Worm (Caenorhabditis elegans) whole organism, L3 larva: ENCODE results near the gene R13A1.3.
"Not testable (repeated sequence)": the region's sequence is repeated elsewhere in the genome, so short reads cannot be mapped to it uniquely, and the experiment has no call there.

ENCODE experiments used
- ceh-9 ChIP-seq: sonication (generic microtip); optimal IDR thresholded peaks from 2 replicates; lab custom pipeline; 2018; ENCODE audit warnings: missing biosample characterization, missing genetic modification characterization
- egl-5 ChIP-seq: fragments of 150-350 bp; optimal IDR thresholded peaks from 2 replicates; lab custom pipeline; 2017; ENCODE audit warnings: missing biosample characterization, missing genetic modification reagents, missing genetic modification characterization, inconsistent platforms
- elt-1 ChIP-seq: fragments of 150-350 bp; optimal IDR thresholded peaks from 2 replicates; lab custom pipeline; 2014; ENCODE audit warnings: missing biosample characterization, missing genetic modification characterization
- elt-2 ChIP-seq: sonication (generic microtip); optimal IDR thresholded peaks from 2 replicates; lab custom pipeline; 2016; ENCODE audit warnings: missing genetic modification reagents, mild to moderate bottlenecking, missing genetic modification characterization, missing compliant biosample characterization
- elt-3 ChIP-seq, 3 experiments: fragments of 150-350 bp in 1 of 3; sonication (generic microtip) in 2 of 3; optimal IDR thresholded peaks; 2 replicates in 2 of 3; 4 replicates in 1 of 3; lab custom pipeline; 2014 to 2017; ENCODE audit warnings: missing biosample characterization in 3 of 3, missing genetic modification characterization in 3 of 3
- fkh-10 ChIP-seq: sonication (generic microtip); optimal IDR thresholded peaks from 2 replicates; lab custom pipeline; 2017; ENCODE audit warnings: missing biosample characterization, missing genetic modification reagents, missing genetic modification characterization
- fkh-2 ChIP-seq: fragments of 150-350 bp; optimal IDR thresholded peaks from 2 replicates; lab custom pipeline; 2014; ENCODE audit warnings: missing biosample characterization, missing genetic modification reagents, missing genetic modification characterization
- fos-1 ChIP-seq: fragments of 150-350 bp; optimal IDR thresholded peaks from 2 replicates; lab custom pipeline; 2014; ENCODE audit warnings: missing biosample characterization, missing genetic modification characterization
- hmg-11 ChIP-seq: sonication (generic microtip); optimal IDR thresholded peaks from 2 replicates; lab custom pipeline; 2016; ENCODE audit warnings: missing genetic modification characterization, missing compliant biosample characterization
- jun-1 ChIP-seq: fragments of 150-350 bp; optimal IDR thresholded peaks from 2 replicates; lab custom pipeline; 2014; ENCODE audit warnings: missing biosample characterization, missing genetic modification reagents, missing genetic modification characterization
- lin-15B ChIP-seq: fragments of 150-350 bp; optimal IDR thresholded peaks from 2 replicates; lab custom pipeline; 2014; ENCODE audit warnings: missing biosample characterization, missing genetic modification characterization
- lin-39 ChIP-seq: fragments of 150-350 bp; optimal IDR thresholded peaks from 2 replicates; lab custom pipeline; 2018; ENCODE audit warnings: missing biosample characterization, missing genetic modification reagents, missing genetic modification characterization
- lsy-12 ChIP-seq: sonication (generic microtip); optimal IDR thresholded peaks from 2 replicates; lab custom pipeline; 2016; ENCODE audit warnings: mild to moderate bottlenecking, missing genetic modification characterization, missing compliant biosample characterization
- mdl-1 ChIP-seq: fragments of 150-350 bp; optimal IDR thresholded peaks from 2 replicates; lab custom pipeline; 2014; ENCODE audit warnings: missing biosample characterization, missing genetic modification characterization
- nfya-1 ChIP-seq: sonication (generic microtip); optimal IDR thresholded peaks from 2 replicates; lab custom pipeline; 2017; ENCODE audit warnings: missing genetic modification characterization, mild to moderate bottlenecking, missing compliant biosample characterization, antibody characterized with exemption, moderate library complexity; ENCODE audit not compliant: insufficient read depth
- nhr-23 ChIP-seq: fragments of 150-350 bp; optimal IDR thresholded peaks from 2 replicates; lab custom pipeline; 2014; ENCODE audit warnings: missing biosample characterization, missing genetic modification reagents, missing genetic modification characterization
- nhr-237 ChIP-seq: fragments of 150-350 bp; optimal IDR thresholded peaks from 2 replicates; lab custom pipeline; 2014; ENCODE audit warnings: missing biosample characterization, missing genetic modification characterization
- nhr-43 ChIP-seq: sonication (generic microtip); optimal IDR thresholded peaks from 2 replicates; lab custom pipeline; 2016; ENCODE audit warnings: mild to moderate bottlenecking, missing genetic modification characterization, missing compliant biosample characterization; ENCODE audit not compliant: poor library complexity, severe bottlenecking
- nhr-67 ChIP-seq: fragments of 150-350 bp; optimal IDR thresholded peaks from 2 replicates; lab custom pipeline; 2014; ENCODE audit warnings: missing biosample characterization, missing genetic modification characterization
- nhr-76 ChIP-seq: fragments of 150-350 bp; sonication (generic microtip); optimal IDR thresholded peaks from 5 replicates; lab custom pipeline; 2014; ENCODE audit warnings: missing biosample characterization, missing genetic modification characterization
- pha-4 ChIP-seq: fragments of 150-350 bp; optimal IDR thresholded peaks from 2 replicates; lab custom pipeline; 2014; ENCODE audit warnings: missing biosample characterization, missing genetic modification reagents, missing genetic modification characterization
- pqm-1 ChIP-seq: fragments of 150-350 bp; optimal IDR thresholded peaks from 2 replicates; lab custom pipeline; 2017; ENCODE audit warnings: missing biosample characterization, missing genetic modification characterization, inconsistent platforms
- skn-1 ChIP-seq: fragments of 150-350 bp; optimal IDR thresholded peaks from 2 replicates; lab custom pipeline; 2014; ENCODE audit warnings: missing biosample characterization, missing genetic modification characterization
- tbx-2 ChIP-seq: sonication (generic microtip); optimal IDR thresholded peaks from 2 replicates; lab custom pipeline; 2016; ENCODE audit warnings: mild to moderate bottlenecking, missing genetic modification characterization, missing compliant biosample characterization
- unc-39 ChIP-seq: sonication (generic microtip); optimal IDR thresholded peaks from 4 replicates; lab custom pipeline; 2017; ENCODE audit warnings: missing biosample characterization, missing genetic modification characterization
- unc-62 ChIP-seq: fragments of 150-350 bp; sonication (generic microtip); optimal IDR thresholded peaks from 4 replicates; lab custom pipeline; 2014; ENCODE audit warnings: missing biosample characterization, missing genetic modification reagents, missing genetic modification characterization
- ztf-11 ChIP-seq: fragments of 150-350 bp; optimal IDR thresholded peaks from 2 replicates; lab custom pipeline; 2014; ENCODE audit warnings: missing biosample characterization, missing genetic modification characterization

Gene R13A1.3

DNA sequence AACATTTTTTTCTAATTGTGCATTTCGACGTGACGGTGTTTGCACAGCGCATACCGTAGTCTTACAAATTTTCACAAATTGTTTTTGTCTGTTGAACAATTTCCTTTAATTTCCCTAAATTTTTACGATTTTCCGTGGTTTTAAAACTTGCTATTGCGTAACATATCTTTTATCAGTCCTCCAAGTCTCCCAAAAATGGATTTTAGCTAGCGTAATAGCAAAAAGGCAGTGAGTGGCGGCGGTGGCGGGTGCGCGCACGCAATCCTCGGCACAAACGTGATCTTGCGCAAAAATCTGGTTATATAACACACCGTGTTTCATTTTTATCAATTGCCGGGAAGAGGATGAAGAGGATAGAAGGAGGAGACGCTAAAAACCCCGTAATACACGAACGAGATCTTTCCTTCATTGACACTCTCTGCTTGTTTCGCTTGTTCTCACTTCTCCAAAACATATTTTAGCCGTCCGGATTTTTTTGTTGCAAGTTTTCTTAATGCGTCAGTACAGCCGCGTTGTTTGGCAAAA, 32.5 kb downstream of the R13A1.3 start:
- TF ChIP-seq ceh-9: no peak
- peak; percentile 56 for TF ChIP-seq nhr-43 (tag; lab: Kevin White, UChicago)
- peak; percentile 34 for TF ChIP-seq nhr-23 (tag; lab: Kevin White, UChicago)
- TF ChIP-seq, all 47 proteins: peak for 2

DNA sequence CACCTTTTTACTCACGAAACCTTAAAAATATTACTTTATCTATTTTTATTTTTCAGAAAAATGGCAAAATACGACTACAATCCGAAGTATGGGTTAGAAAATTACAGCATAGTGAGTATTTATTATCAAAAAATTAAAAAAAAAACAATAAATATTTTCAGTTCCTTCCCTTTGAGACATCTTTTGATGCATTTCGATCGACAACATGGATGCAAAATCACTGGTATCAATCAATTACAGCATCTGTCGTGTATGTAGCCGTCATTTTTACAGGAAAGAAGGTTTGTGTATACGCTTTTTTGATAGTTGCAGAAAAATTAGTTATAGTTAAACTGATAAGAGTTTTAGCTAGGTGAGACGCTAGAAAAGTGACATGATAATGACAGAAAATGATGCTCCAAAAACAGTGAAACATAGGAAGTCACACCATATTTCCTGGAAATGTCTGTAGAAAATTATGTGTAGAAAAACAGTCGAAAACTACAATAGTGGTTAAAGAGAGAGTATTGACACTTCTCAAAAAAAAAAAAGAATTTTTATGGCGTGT, 33.9 kb downstream of the R13A1.3 start, which contains the start of gene elo-3:
TSS of gene elo-3 (plus strand) at position 51 of the 547 bp plus-strand sequence.
- TF ChIP-seq unc-39 (tag; lab: Kevin White, UChicago) (no peak), pqm-1 (tag; lab: Kevin White, UChicago) (peak; percentile 51), nhr-76 (no peak), fkh-10 (no peak), elt-2 (tag; lab: Kevin White, UChicago) (peak; percentile 63), nhr-67 (no peak), ztf-11 (no peak), hmg-11 (tag; lab: Kevin White, UChicago) (no peak), nhr-237 (tag; lab: Kevin White, UChicago) (no peak), egl-5 (tag; lab: Kevin White, UChicago) (no peak), jun-1 (no peak), pha-4 (peak; percentile 9), lsy-12 (tag; lab: Kevin White, UChicago) (no peak), fos-1 (no peak)

- TF ChIP-seq unc-62 (GFP tag; lab: Kevin White, UChicago) (peak; percentile 48), lin-15B (no peak), fkh-10 (no peak)
These were observed 36.8 kb downstream of the R13A1.3 start for ce11 chrIV:7240564-7240963.

ce11 chrIV:7242220-7242789, 38.5 kb downstream of the R13A1.3 start, which contains the start of gene gstk-2:
Gene gstk-2 (minus strand): TSS chrIV:7242270.
- TF ChIP-seq pha-4 (peak; percentile 90), nfya-1 (tag; lab: Kevin White, UChicago) (peak; percentile 45), egl-5 (tag; lab: Kevin White, UChicago) (peak; percentile 2), elt-3 (tag; optimal IDR thresholded peaks at IDR 0.05; lab: Kevin White, UChicago) (no peak), lin-39 (tag; lab: Kevin White, UChicago) (peak; percentile 5)
- TF ChIP-seq, all 47 proteins: peak for 4

DNA sequence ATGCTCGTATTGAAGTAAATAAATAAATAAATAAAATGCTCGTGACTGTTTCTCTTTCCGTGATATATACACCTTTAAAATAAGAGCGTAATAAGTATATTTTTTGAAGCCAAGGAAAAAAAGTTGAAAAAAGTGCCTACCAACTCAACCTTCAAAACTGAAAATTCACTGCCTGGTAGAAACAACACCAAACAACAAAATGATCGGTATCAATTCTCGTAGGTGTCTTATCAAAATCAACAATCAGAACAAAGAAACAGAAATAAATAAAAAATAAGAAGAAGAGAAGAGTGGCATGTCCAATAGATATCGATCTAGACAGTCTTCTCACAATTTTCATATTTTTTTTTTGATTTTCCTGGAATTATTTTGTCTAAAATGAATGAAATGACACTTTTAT, 40.1 kb downstream of the R13A1.3 start, which contains the start of gene afmd-1:
TSS of gene afmd-1 (plus strand) at position 316 of the 400 bp plus-strand sequence.
- TF ChIP-seq nhr-76 (peak; percentile 88), nhr-237 (tag; lab: Kevin White, UChicago) (no peak)

- TF ChIP-seq mdl-1: no peak
- TF ChIP-seq fkh-2 (tag; lab: Kevin White, UChicago): no peak
- TF ChIP-seq tbx-2: no peak
These were observed 41.8 kb downstream of the R13A1.3 start for ce11 chrIV:7245592-7245991.

ce11 chrIV:7246553-7246952, 42.8 kb downstream of the R13A1.3 start, which contains the start of gene col-114:
Gene col-114 (minus strand): TSS chrIV:7246653.
- TF ChIP-seq ceh-9: no peak

- TF ChIP-seq nhr-76; skn-1 (tag; lab: Kevin White, UChicago); elt-1 (tag; lab: Kevin White, UChicago): not testable (repeated sequence)
- TF ChIP-seq, all 47 proteins: peak for 0; not testable (repeated sequence) for 47
These were observed 43.4 kb downstream of the R13A1.3 start, which contains the start of gene D2024.1 for ce11 chrIV:7247243-7247642. Gene D2024.1 (plus strand): TSS chrIV:7247543.
